Fruit fly (Drosophila melanogaster) whole organism, embryonic: ENCODE data around the gene CG16749.

ENCODE experiments used
- Adf1 ChIP-seq: fragments of 200-800 bp; sonication (Bioruptor generic); IDR thresholded peaks from 2 replicates; pipeline ENCODE4 v1.3.6; 2022; ENCODE audit warnings: missing biosample characterization, missing genetic modification characterization
- B-H1 ChIP-seq: fragments of 200-800 bp; sonication (Bioruptor generic); IDR thresholded peaks from 3 replicates; pipeline ENCODE4 v1.3.6; 2022; ENCODE audit warnings: missing biosample characterization, missing genetic modification characterization
- CG10321 ChIP-seq: fragments of 200-800 bp; sonication (Bioruptor generic); IDR thresholded peaks from 2 replicates; pipeline ENCODE4 v1.3.6; 2022; ENCODE audit warnings: missing biosample characterization, missing genetic modification characterization
- CG11247 ChIP-seq: fragments of 200-800 bp; sonication (Bioruptor generic); IDR thresholded peaks from 2 replicates; pipeline ENCODE4 v1.3.6; 2022; ENCODE audit warnings: missing biosample characterization, missing genetic modification characterization
- CG11456 ChIP-seq: fragments of 200-800 bp; sonication (Bioruptor generic); IDR thresholded peaks from 3 replicates; pipeline ENCODE4 v1.3.6; 2022; ENCODE audit warnings: missing biosample characterization, missing genetic modification characterization
- CG12744 ChIP-seq: fragments of 200-800 bp; sonication (Bioruptor generic); optimal IDR thresholded peaks from 2 replicates; lab custom pipeline; 2016; ENCODE audit warnings: missing biosample characterization, missing genetic modification characterization
- CG13296 ChIP-seq: fragments of 200-800 bp; sonication (Bioruptor generic); optimal IDR thresholded peaks from 3 replicates; lab custom pipeline; 2018; ENCODE audit warnings: missing biosample characterization, mild to moderate bottlenecking, missing genetic modification characterization
- CG14965 ChIP-seq: fragments of 200-800 bp; sonication (Bioruptor generic); optimal IDR thresholded peaks from 2 replicates; lab custom pipeline; 2016; ENCODE audit warnings: missing biosample characterization, missing genetic modification characterization, borderline replicate concordance
- CG15514 ChIP-seq: fragments of 200-800 bp; sonication (Bioruptor generic); optimal IDR thresholded peaks from 3 replicates; lab custom pipeline; 2017; ENCODE audit warnings: missing biosample characterization, missing genetic modification characterization, mild to moderate bottlenecking, moderate library complexity, missing genetic modification reagents
- CG15696 ChIP-seq: fragments of 200-800 bp; sonication (Bioruptor generic); optimal IDR thresholded peaks from 2 replicates; lab custom pipeline; 2019; ENCODE audit warnings: missing biosample characterization, mild to moderate bottlenecking, missing genetic modification characterization, moderate library complexity
- CG16863 ChIP-seq: fragments of 200-800 bp; sonication (Bioruptor generic); optimal IDR thresholded peaks from 3 replicates; lab custom pipeline; 2016; ENCODE audit warnings: missing biosample characterization, missing genetic modification characterization
- CG17829 ChIP-seq: fragments of 200-800 bp; optimal IDR thresholded peaks from 2 replicates; lab custom pipeline; 2019; ENCODE audit warnings: missing biosample characterization, mild to moderate bottlenecking, missing genetic modification characterization, moderate library complexity
- CG17912 ChIP-seq: fragments of 200-800 bp; sonication (Bioruptor generic); optimal IDR thresholded peaks from 2 replicates; lab custom pipeline; 2018; ENCODE audit warnings: missing biosample characterization, mild to moderate bottlenecking, missing genetic modification characterization
- CG1792 ChIP-seq: fragments of 200-800 bp; sonication (Bioruptor generic); optimal IDR thresholded peaks from 2 replicates; lab custom pipeline; 2016; ENCODE audit warnings: missing biosample characterization, missing genetic modification characterization
- CG18011 ChIP-seq: fragments of 200-800 bp; sonication (Bioruptor generic); optimal IDR thresholded peaks from 2 replicates; lab custom pipeline; 2017; ENCODE audit warnings: missing biosample characterization, missing genetic modification characterization, mild to moderate bottlenecking, moderate library complexity, missing genotype
- CG2120 ChIP-seq: fragments of 200-800 bp; sonication (Bioruptor generic); optimal IDR thresholded peaks from 3 replicates; lab custom pipeline; 2016; ENCODE audit warnings: missing biosample characterization, missing genetic modification characterization
- CG31365 ChIP-seq: fragments of 200-800 bp; sonication (Bioruptor generic); optimal IDR thresholded peaks from 2 replicates; lab custom pipeline; 2018; ENCODE audit warnings: missing biosample characterization, mild to moderate bottlenecking, missing genetic modification characterization
- CG32532 ChIP-seq: fragments of 200-800 bp; sonication (Bioruptor generic); IDR thresholded peaks from 2 replicates; pipeline ENCODE4 v1.3.6; 2022; ENCODE audit warnings: missing biosample characterization, missing genetic modification characterization
- CG3281 ChIP-seq: fragments of 200-800 bp; sonication (Bioruptor generic); optimal IDR thresholded peaks from 3 replicates; lab custom pipeline; 2017; ENCODE audit warnings: missing biosample characterization, mild to moderate bottlenecking, missing genetic modification characterization
- CG43689 ChIP-seq: fragments of 200-800 bp; sonication (Bioruptor generic); IDR thresholded peaks from 2 replicates; pipeline ENCODE4 v1.3.6; 2022; ENCODE audit warnings: missing biosample characterization, missing genetic modification characterization
- CG4404 ChIP-seq: fragments of 200-800 bp; sonication (Bioruptor generic); IDR thresholded peaks from 2 replicates; pipeline ENCODE4 v1.3.6; 2022; ENCODE audit warnings: missing biosample characterization, missing genetic modification characterization
- CG6175 ChIP-seq: fragments of 200-800 bp; sonication (Bioruptor generic); IDR thresholded peaks from 3 replicates; pipeline ENCODE4 v1.3.6; 2022; ENCODE audit warnings: missing biosample characterization, missing genetic modification characterization
- CG6791 ChIP-seq: fragments of 200-800 bp; sonication (Bioruptor generic); IDR thresholded peaks from 3 replicates; pipeline ENCODE4 v1.3.6; 2022; ENCODE audit warnings: missing biosample characterization, missing genetic modification characterization; ENCODE audit not compliant: partially characterized antibody
- CG8359 ChIP-seq: fragments of 200-800 bp; sonication (Bioruptor generic); optimal IDR thresholded peaks from 2 replicates; lab custom pipeline; 2017; ENCODE audit warnings: missing biosample characterization, mild to moderate bottlenecking, missing genetic modification characterization, borderline replicate concordance
- Hr39 ChIP-seq: fragments of >200 bp; optimal IDR thresholded peaks from 2 replicates; lab custom pipeline; 2017
- Opbp ChIP-seq: fragments of 200-800 bp; sonication (Bioruptor generic); IDR thresholded peaks from 3 replicates; pipeline ENCODE4 v1.3.6; 2022; ENCODE audit warnings: missing biosample characterization, missing genetic modification characterization; ENCODE audit not compliant: partially characterized antibody
- PHDP ChIP-seq: fragments of 200-800 bp; sonication (Bioruptor generic); optimal IDR thresholded peaks from 3 replicates; lab custom pipeline; 2018; ENCODE audit warnings: missing biosample characterization, mild to moderate bottlenecking, missing genetic modification characterization, moderate library complexity
- Sry-β ChIP-seq: fragments of 200-800 bp; sonication (Bioruptor generic); optimal IDR thresholded peaks from 2 replicates; lab custom pipeline; 2018; ENCODE audit warnings: missing biosample characterization, mild to moderate bottlenecking, missing genetic modification characterization, moderate library complexity
- bab2 ChIP-seq: fragments of 200-800 bp; sonication (Bioruptor generic); optimal IDR thresholded peaks from 2 replicates; lab custom pipeline; 2016; ENCODE audit warnings: missing biosample characterization, missing genetic modification characterization
- bsh ChIP-seq, 2 experiments: fragments of 200-800 bp; sonication (Bioruptor generic); optimal IDR thresholded peaks; 2 replicates each; lab custom pipeline; 2017 to 2018; ENCODE audit warnings: mild to moderate bottlenecking in 2 of 2, missing biosample characterization in 2 of 2, missing genetic modification characterization in 2 of 2, moderate library complexity in 1 of 2
- caup ChIP-seq: fragments of 200-800 bp; sonication (Bioruptor generic); optimal IDR thresholded peaks from 3 replicates; lab custom pipeline; 2017; ENCODE audit warnings: missing biosample characterization, mild to moderate bottlenecking, missing genetic modification characterization, moderate library complexity; ENCODE audit not compliant: severe bottlenecking
- dimm ChIP-seq: fragments of 200-800 bp; sonication (Bioruptor generic); IDR thresholded peaks from 2 replicates; pipeline ENCODE4 v1.3.6; 2022; ENCODE audit warnings: missing biosample characterization, missing genetic modification characterization
- disco-r ChIP-seq: fragments of 200-800 bp; sonication (Bioruptor generic); optimal IDR thresholded peaks from 2 replicates; lab custom pipeline; 2016; ENCODE audit warnings: missing biosample characterization, missing genetic modification characterization
- dmrt11E ChIP-seq: fragments of 200-800 bp; sonication (Bioruptor generic); optimal IDR thresholded peaks from 3 replicates; lab custom pipeline; 2018; ENCODE audit warnings: missing biosample characterization, mild to moderate bottlenecking, missing genetic modification characterization, moderate library complexity
- dmrt99B ChIP-seq: fragments of 200-800 bp; sonication (Bioruptor generic); optimal IDR thresholded peaks from 2 replicates; lab custom pipeline; 2018; ENCODE audit warnings: missing biosample characterization, mild to moderate bottlenecking, missing genetic modification characterization, moderate library complexity
- ken ChIP-seq: fragments of 200-800 bp; sonication (Bioruptor generic); IDR thresholded peaks from 3 replicates; pipeline ENCODE4 v1.3.6; 2022; ENCODE audit warnings: missing biosample characterization, missing genetic modification characterization
- kni ChIP-seq: fragments of 200-800 bp; sonication (Bioruptor generic); optimal IDR thresholded peaks from 3 replicates; lab custom pipeline; 2017; ENCODE audit warnings: mild to moderate bottlenecking, missing biosample characterization, missing genetic modification reagents, missing genetic modification characterization
- mam ChIP-seq: fragments of 200-800 bp; sonication (Bioruptor generic); optimal IDR thresholded peaks from 3 replicates; lab custom pipeline; 2016; ENCODE audit warnings: missing biosample characterization, missing genetic modification characterization
- nau ChIP-seq: fragments of 200-800 bp; sonication (Bioruptor generic); optimal IDR thresholded peaks from 3 replicates; lab custom pipeline; 2017; ENCODE audit warnings: missing biosample characterization, mild to moderate bottlenecking, missing genetic modification characterization, missing genetic modification reagents
- pho ChIP-seq: fragments of 200-800 bp; sonication (Bioruptor generic); optimal IDR thresholded peaks from 2 replicates; lab custom pipeline; 2016; ENCODE audit warnings: missing biosample characterization, missing genetic modification characterization
- psq ChIP-seq: fragments of 200-800 bp; sonication (Bioruptor generic); optimal IDR thresholded peaks from 2 replicates; lab custom pipeline; 2017; ENCODE audit warnings: missing biosample characterization, missing genetic modification characterization
- run ChIP-seq: fragments of 200-800 bp; sonication (Bioruptor generic); optimal IDR thresholded peaks from 3 replicates; lab custom pipeline; 2018; ENCODE audit warnings: missing biosample characterization, mild to moderate bottlenecking, missing genetic modification characterization
- sc ChIP-seq, 3 experiments: fragments of >200 bp in 2 of 3; fragments of 200-800 bp in 1 of 3; sonication (Bioruptor generic) in 1 of 3; optimal IDR thresholded peaks; 2 replicates in 2 of 3; 3 replicates in 1 of 3; lab custom pipeline; 2017; ENCODE audit warnings: mild to moderate bottlenecking in 1 of 3, missing biosample characterization in 1 of 3, missing genetic modification characterization in 1 of 3, missing genetic modification reagents in 1 of 3
- sr ChIP-seq: fragments of 200-800 bp; sonication (Bioruptor generic); IDR thresholded peaks from 3 replicates; pipeline ENCODE4 v1.3.6; 2022; ENCODE audit warnings: missing biosample characterization, missing genetic modification characterization
- sug ChIP-seq: fragments of 200-800 bp; optimal IDR thresholded peaks from 2 replicates; lab custom pipeline; 2019; ENCODE audit warnings: missing biosample characterization, mild to moderate bottlenecking, missing genetic modification characterization, moderate library complexity
- usp ChIP-seq: fragments of >200 bp; optimal IDR thresholded peaks from 2 replicates; lab custom pipeline; 2017; ENCODE audit warnings: missing biosample characterization, missing genetic modification characterization
- vfl ChIP-seq: fragments of 200-800 bp; sonication (Bioruptor generic); optimal IDR thresholded peaks from 2 replicates; lab custom pipeline; 2016; ENCODE audit warnings: missing biosample characterization, missing genetic modification characterization

Gene CG16749

DNA sequence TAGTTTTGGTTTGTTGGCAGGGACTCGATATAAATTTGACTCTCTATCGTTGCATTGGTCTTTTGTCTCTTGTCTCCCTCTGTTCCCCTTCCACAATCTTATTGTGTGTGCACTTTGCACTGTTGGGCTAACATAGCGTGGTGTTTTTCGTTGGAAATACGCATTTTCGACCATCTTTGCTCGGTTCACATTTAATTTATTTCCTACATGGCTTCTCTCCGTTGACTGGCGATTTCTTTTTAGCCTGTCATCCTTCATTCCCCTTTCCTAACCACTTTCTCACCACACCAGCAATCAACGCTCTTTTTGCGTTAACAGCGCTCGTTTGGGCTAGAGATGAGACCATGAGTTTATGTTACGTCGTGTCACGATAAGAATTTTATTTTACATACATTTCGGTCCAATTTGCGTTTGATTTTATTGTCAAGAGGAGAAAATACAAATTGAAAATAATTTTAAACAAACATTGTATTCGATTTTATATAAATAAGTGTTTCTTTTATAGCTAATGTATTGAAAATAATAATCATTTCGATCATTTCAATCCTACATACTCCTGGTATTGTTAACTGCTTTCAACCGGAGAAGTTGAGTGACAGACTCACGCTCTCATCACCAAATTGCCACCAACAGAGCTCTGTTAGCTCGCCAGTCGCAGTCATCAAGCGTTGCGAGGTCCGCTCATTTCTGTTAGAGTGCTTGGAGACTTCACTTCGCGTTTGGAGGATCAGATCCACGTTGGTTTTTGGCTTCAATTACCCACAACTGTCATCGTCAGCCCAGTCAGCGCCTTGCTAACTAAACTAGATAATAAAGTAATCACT lies 9.7 kb upstream of the CG16749 start (continued):
- TF ChIP-seq CG18011 (peak; percentile 35), CG14965 (GFP tag; lab: Kevin White, UChicago) (no peak), sr (GFP tag; lab: Robert Waterston, UW) (no peak), CG13296 (GFP tag; lab: Kevin White, UChicago) (peak; percentile 90), dmrt11E (peak; percentile 61), ken (peak; percentile 25; the same call in 1 of the 3 replicates), CG2120 (GFP tag; lab: Kevin White, UChicago) (peak; percentile 88), CG32532 (GFP tag; lab: Robert Waterston, UW) (peak; percentile 85), B-H1 (peak; percentile 33; the same call in 2 of the 3 replicates), Hr39 (no peak), Adf1 (GFP tag; lab: Robert Waterston, UW) (peak; percentile 42; the same call in 1 of the 2 replicates), CG17829 (tag; lab: Kevin White, UChicago) (peak; percentile 81), pho (GFP tag; lab: Kevin White, UChicago) (peak; percentile 67), CG12744 (GFP tag; lab: Kevin White, UChicago) (peak; percentile 66), CG10321 (no peak), psq (GFP tag; lab: Kevin White, UChicago) (peak; percentile 59), bsh (GFP tag; optimal IDR thresholded peaks at IDR 0.05; lab: Kevin White, UChicago) (peak in 1 of 2 experiments; percentile 68), CG43689 (no peak), bab2 (GFP tag; lab: Kevin White, UChicago) (peak; percentile 31), CG8359 (GFP tag; lab: Kevin White, UChicago) (peak; percentile 64), Opbp (GFP tag; lab: Robert Waterston, UW) (peak; percentile 67; the same call in 2 of the 3 replicates), CG4404 (GFP tag; lab: Robert Waterston, UW) (no peak), CG3281 (GFP tag; lab: Kevin White, UChicago) (peak; percentile 90), kni (GFP tag; lab: Kevin White, UChicago) (peak; percentile 56), vfl (GFP tag; lab: Kevin White, UChicago) (peak; percentile 73), Sry-β (peak; percentile 25), CG15696 (peak; percentile 72), dmrt99B (tag; lab: Kevin White, UChicago) (peak; percentile 82), CG11456 (peak; percentile 71; the same call in 2 of the 3 replicates), CG17912 (GFP tag; lab: Kevin White, UChicago) (no peak), CG6175 (GFP tag; lab: Robert Waterston, UW) (no peak), CG16863 (peak; percentile 5), sug (peak; percentile 98), CG6791 (GFP tag; lab: Robert Waterston, UW) (0 out of 3 replicates have a peak, but pooled peaks have one; percentile 58), CG1792 (GFP tag; lab: Kevin White, UChicago) (peak; percentile 20), caup (GFP tag; lab: Kevin White, UChicago) (peak; percentile 80), nau (peak; percentile 75), disco-r (GFP tag; lab: Kevin White, UChicago) (no peak), CG15514 (GFP tag; lab: Kevin White, UChicago) (peak; percentile 71), mam (GFP tag; lab: Kevin White, UChicago) (peak; percentile 70), CG31365 (peak; percentile 43), run (tag; lab: Kevin White, UChicago) (peak; percentile 43), CG11247 (GFP tag; lab: Robert Waterston, UW) (peak; percentile 46; the same call in 1 of the 2 replicates), dimm (GFP tag; lab: Robert Waterston, UW) (no peak), sc (optimal IDR thresholded peaks at IDR 0.05; lab: Kevin White, UChicago) (no peak), sc (GFP tag; optimal IDR thresholded peaks at IDR 0.05; lab: Kevin White, UChicago) (peak; percentile 46), PHDP (tag; lab: Kevin White, UChicago) (peak; percentile 85), usp (GFP tag; lab: Kevin White, UChicago) (no peak)
